Worm (Caenorhabditis elegans): ENCODE data around the gene cyn-17.

DNA sequence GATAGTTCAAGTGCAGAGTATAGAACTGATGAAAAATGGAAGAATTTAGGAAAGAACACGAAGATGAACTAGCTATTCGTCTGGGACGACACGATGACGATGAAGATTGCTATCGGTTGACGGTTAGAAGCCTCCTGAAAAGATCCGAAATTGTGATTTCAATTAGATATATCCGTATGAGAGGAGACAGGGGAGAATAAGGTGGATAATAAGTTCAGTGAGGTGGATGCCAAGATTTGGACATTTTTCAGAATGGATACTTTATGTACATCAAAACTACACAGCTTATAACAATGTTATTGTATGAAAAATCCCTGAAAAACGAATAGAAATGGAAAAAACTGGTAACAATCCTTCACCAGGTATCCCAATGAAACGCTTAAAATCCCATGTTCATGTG is 1.3 kb upstream of the cyn-17 start, which contains the start of gene nstp-3:
- TF ChIP-seq unc-62 (GFP tag; optimal IDR thresholded peaks at IDR 0.05) (no peak), nhr-11 (tag; optimal IDR thresholded peaks at IDR 0.05) (no peak)
